Fruit fly (Drosophila melanogaster): ENCODE results near the gene CG8300.

- TF ChIP-seq Crg-1 (GFP tag; optimal IDR thresholded peaks at IDR 0.05): no peak
- no peak for TF ChIP-seq pad (GFP tag; optimal IDR thresholded peaks at IDR 0.05)
- no peak for TF ChIP-seq cic (GFP tag; optimal IDR thresholded peaks at IDR 0.05)
- TF ChIP-seq Hr96 (GFP tag; optimal IDR thresholded peaks at IDR 0.05): no peak
- no peak for TF ChIP-seq CG11617 (GFP tag; optimal IDR thresholded peaks at IDR 0.05)
- no peak for TF ChIP-seq CG5204 (GFP tag; optimal IDR thresholded peaks at IDR 0.05)
- TF ChIP-seq Clk (GFP tag; optimal IDR thresholded peaks at IDR 0.05): no peak
- no peak for TF ChIP-seq CG12768 (GFP tag; optimal IDR thresholded peaks at IDR 0.05)
- TF ChIP-seq CG33017 (tag; optimal IDR thresholded peaks at IDR 0.05): no peak
- no peak for TF ChIP-seq CG7045 (GFP tag; optimal IDR thresholded peaks at IDR 0.05)
- TF ChIP-seq kay (GFP tag; ENCODE audit: borderline replicate concordance): no peak
- no peak for TF ChIP-seq toe (GFP tag; optimal IDR thresholded peaks at IDR 0.05)
- no peak for TF ChIP-seq ovo (GFP tag; optimal IDR thresholded peaks at IDR 0.05)
- no peak for TF ChIP-seq Mnt (GFP tag; optimal IDR thresholded peaks at IDR 0.05)
These were observed 19.8 kb downstream of the CG8300 start for dm6 chrX:7124474-7124873.

All from whole organism, adult.